Worm (Caenorhabditis elegans) whole organism, L1 larva: ENCODE data around the gene F32B6.4.

Experiments
- C16A3.4 ChIP-seq: fragments of 150-350 bp; optimal IDR thresholded peaks from 2 replicates; lab custom pipeline; 2014; ENCODE audit warnings: missing biosample characterization, missing genetic modification characterization
- C34B4.2 ChIP-seq: sonication (generic microtip); optimal IDR thresholded peaks from 2 replicates; lab custom pipeline; 2017; ENCODE audit warnings: mild to moderate bottlenecking, missing genetic modification characterization, missing compliant biosample characterization
- F16B12.6 ChIP-seq: fragments of 150-350 bp; optimal IDR thresholded peaks from 2 replicates; lab custom pipeline; 2014; ENCODE audit warnings: missing biosample characterization, missing genetic modification characterization
- ama-1 ChIP-seq: fragments of 150-350 bp; optimal IDR thresholded peaks from 2 replicates; lab custom pipeline; 2014
- blmp-1 ChIP-seq: fragments of 150-350 bp; optimal IDR thresholded peaks from 2 replicates; lab custom pipeline; 2014; ENCODE audit warnings: missing biosample characterization, missing genetic modification characterization
- ceh-63 ChIP-seq: fragments of 200-800 bp; sonication (Bioruptor generic); optimal IDR thresholded peaks from 2 replicates; lab custom pipeline; 2018; ENCODE audit warnings: mild to moderate bottlenecking, missing genetic modification characterization, missing compliant biosample characterization
- ceh-82 ChIP-seq, 3 experiments: fragments of 150-350 bp in 1 of 3; sonication (generic microtip) in 2 of 3; optimal IDR thresholded peaks; 2 replicates each; lab custom pipeline; 2014 to 2017; ENCODE audit warnings: missing biosample characterization in 3 of 3, missing genetic modification characterization in 3 of 3
- ceh-90 ChIP-seq: sonication (generic microtip); optimal IDR thresholded peaks from 2 replicates; lab custom pipeline; 2016; ENCODE audit warnings: missing genetic modification characterization, missing compliant biosample characterization
- dpl-1 ChIP-seq, 3 experiments: fragments of 150-350 bp in 2 of 3; sonication (generic microtip) in 1 of 3; optimal IDR thresholded peaks; 2 replicates each; lab custom pipeline; 2014 to 2017; ENCODE audit warnings: missing biosample characterization in 3 of 3, missing genetic modification characterization in 3 of 3, missing genetic modification reagents in 3 of 3
- efl-1 ChIP-seq, 4 experiments: fragments of 150-350 bp; optimal IDR thresholded peaks in 3 of 4; peaks in 1 of 4; 1 replicate in 1 of 4; 2 replicates in 3 of 4; lab custom pipeline; 2014; ENCODE audit warnings: missing biosample characterization in 2 of 4, missing genetic modification characterization in 2 of 4, missing genetic modification reagents in 2 of 4
- egl-27 ChIP-seq, 2 experiments: fragments of 150-350 bp in 1 of 2; sonication (generic microtip); optimal IDR thresholded peaks; 3 replicates each; lab custom pipeline; 2017 to 2018; ENCODE audit warnings: missing biosample characterization in 2 of 2, missing genetic modification characterization in 2 of 2, missing genetic modification reagents in 2 of 2
- elt-2 ChIP-seq: sonication (generic microtip); optimal IDR thresholded peaks from 2 replicates; lab custom pipeline; 2016; ENCODE audit warnings: missing genetic modification characterization, mild to moderate bottlenecking, inconsistent platforms, missing compliant biosample characterization, missing genetic modification reagents
- elt-3 ChIP-seq, 6 experiments: fragments of 150-350 bp in 1 of 6; sonication (generic microtip); optimal IDR thresholded peaks; 2 replicates each; lab custom pipeline; 2017 to 2018; ENCODE audit warnings: missing biosample characterization in 6 of 6, missing genetic modification characterization in 6 of 6, inconsistent platforms in 1 of 6
- fkh-4 ChIP-seq: sonication (generic microtip); optimal IDR thresholded peaks from 2 replicates; lab custom pipeline; 2016; ENCODE audit warnings: missing compliant biosample characterization, missing genetic modification characterization, borderline replicate concordance
- hpl-2 ChIP-seq: fragments of 150-350 bp; optimal IDR thresholded peaks from 2 replicates; lab custom pipeline; 2014; ENCODE audit warnings: missing biosample characterization, missing genetic modification reagents, missing genetic modification characterization
- isw-1 ChIP-seq: fragments of 200-800 bp; sonication (Bioruptor generic); IDR thresholded peaks from 2 replicates; pipeline ENCODE4 v1.3.6; 2022; ENCODE audit warnings: missing genetic modification characterization, missing compliant biosample characterization
- lin-13 ChIP-seq: fragments of 150-350 bp; optimal IDR thresholded peaks from 2 replicates; lab custom pipeline; 2014; ENCODE audit warnings: missing biosample characterization, missing genetic modification reagents, missing genetic modification characterization
- lin-15B ChIP-seq: fragments of 150-350 bp; sonication (generic microtip); optimal IDR thresholded peaks from 3 replicates; lab custom pipeline; 2014; ENCODE audit warnings: missing biosample characterization, missing genetic modification characterization
- lin-35 ChIP-seq, 2 experiments: fragments of 150-350 bp; optimal IDR thresholded peaks; 2 replicates each; lab custom pipeline; 2014; ENCODE audit warnings: missing biosample characterization in 2 of 2, missing genetic modification characterization in 2 of 2, missing genetic modification reagents in 2 of 2
- lir-3 ChIP-seq: sonication (generic microtip); optimal IDR thresholded peaks from 2 replicates; lab custom pipeline; 2016; ENCODE audit warnings: mild to moderate bottlenecking, missing genetic modification characterization, moderate library complexity, missing compliant biosample characterization; ENCODE audit not compliant: poor library complexity
- lsy-2 ChIP-seq, 2 experiments: fragments of 150-350 bp; optimal IDR thresholded peaks; 2 replicates each; lab custom pipeline; 2014; ENCODE audit warnings: missing biosample characterization in 2 of 2, missing genetic modification characterization in 2 of 2
- nhr-19 ChIP-seq: fragments of 200-800 bp; sonication (Bioruptor generic); conservative IDR thresholded peaks from 2 replicates; pipeline ENCODE4 v1.3.6; 2022; ENCODE audit warnings: missing genetic modification characterization, missing compliant biosample characterization
- nhr-20 ChIP-seq: sonication (generic microtip); optimal IDR thresholded peaks from 2 replicates; lab custom pipeline; 2016; ENCODE audit warnings: mild to moderate bottlenecking, missing genetic modification characterization, missing compliant biosample characterization
- nhr-28 ChIP-seq: fragments of 150-350 bp; optimal IDR thresholded peaks from 2 replicates; lab custom pipeline; 2014; ENCODE audit warnings: missing biosample characterization, missing genetic modification characterization
- nhr-77 ChIP-seq: fragments of 150-350 bp; optimal IDR thresholded peaks from 2 replicates; lab custom pipeline; 2014; ENCODE audit warnings: missing biosample characterization, missing genetic modification characterization
- nhr-84 ChIP-seq: sonication (generic microtip); optimal IDR thresholded peaks from 2 replicates; lab custom pipeline; 2017; ENCODE audit warnings: missing biosample characterization, missing genetic modification characterization
- nhr-90 ChIP-seq: sonication (generic microtip); optimal IDR thresholded peaks from 2 replicates; lab custom pipeline; 2016; ENCODE audit warnings: mild to moderate bottlenecking, missing genetic modification characterization, missing compliant biosample characterization; ENCODE audit not compliant: poor library complexity
- rnt-1 ChIP-seq: sonication (generic microtip); optimal IDR thresholded peaks from 2 replicates; lab custom pipeline; 2016; ENCODE audit warnings: mild to moderate bottlenecking, missing genetic modification characterization, moderate library complexity, missing compliant biosample characterization
- snu-23 ChIP-seq: sonication (generic microtip); optimal IDR thresholded peaks from 2 replicates; lab custom pipeline; 2016; ENCODE audit warnings: missing genetic modification characterization, missing compliant biosample characterization
- sptf-1 ChIP-seq: fragments of 150-350 bp; optimal IDR thresholded peaks from 2 replicates; lab custom pipeline; 2014; ENCODE audit warnings: missing biosample characterization, missing genetic modification characterization
- tlp-1 ChIP-seq: fragments of 150-350 bp; optimal IDR thresholded peaks from 2 replicates; lab custom pipeline; 2014; ENCODE audit warnings: missing biosample characterization, missing genetic modification characterization
- unc-30 ChIP-seq: sonication (generic microtip); optimal IDR thresholded peaks from 2 replicates; lab custom pipeline; 2017; ENCODE audit warnings: missing biosample characterization, missing genetic modification characterization
- unc-86 ChIP-seq: sonication (generic microtip); optimal IDR thresholded peaks from 2 replicates; lab custom pipeline; 2016; ENCODE audit warnings: missing genetic modification characterization, missing compliant biosample characterization
- xbp-1 ChIP-seq: sonication (generic microtip); optimal IDR thresholded peaks from 2 replicates; lab custom pipeline; 2016; ENCODE audit warnings: missing genetic modification characterization, missing compliant biosample characterization

F32B6.4 gene

DNA sequence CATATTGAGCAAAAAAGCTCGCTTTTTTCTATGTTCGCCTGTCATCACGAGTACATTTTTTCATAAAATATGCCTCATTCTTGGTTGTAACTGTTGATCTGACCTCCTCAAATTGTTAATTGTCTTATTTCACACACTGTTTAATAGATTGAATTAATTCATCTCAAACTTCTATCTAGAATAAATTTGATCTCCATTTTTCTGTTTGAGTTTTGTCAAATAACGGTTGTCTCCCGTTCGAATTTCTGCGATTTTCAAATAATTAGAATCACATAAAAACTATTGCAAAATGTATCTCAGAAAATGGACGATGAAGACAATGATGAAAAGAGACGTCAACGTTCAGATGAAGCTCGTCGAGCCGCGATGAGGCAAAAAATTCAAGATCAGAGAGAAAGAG, 29.9 kb downstream of the F32B6.4 start, which contains the start of gene K07F5.14:
Gene K07F5.14 (plus strand): TSS at position 301 of the 400 bp plus-strand sequence.
- TF ChIP-seq nhr-28 (no peak), nhr-19 (no peak), C34B4.2 (no peak), elt-3 (tag; optimal IDR thresholded peaks at IDR 0.05; lab: Kevin White, UChicago) (no peak)

DNA sequence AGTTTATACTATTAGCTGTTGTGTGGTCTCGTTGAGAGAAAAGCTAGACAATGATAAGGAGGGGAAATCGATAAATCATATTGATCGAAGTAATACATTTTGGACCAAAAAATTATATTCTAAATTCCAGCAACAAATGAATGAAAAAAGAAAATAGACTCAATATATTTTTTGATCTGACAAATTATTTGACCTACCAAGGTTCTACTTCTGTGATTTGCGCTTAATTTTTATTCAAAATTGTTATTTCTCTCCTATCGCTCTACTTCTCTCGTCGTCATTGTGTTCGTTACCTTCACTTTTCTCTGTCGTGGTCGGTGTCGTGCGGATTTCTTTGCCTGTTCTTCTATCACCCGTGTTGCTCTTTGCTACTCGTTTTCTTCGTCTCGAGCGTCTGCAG, 32.9 kb downstream of the F32B6.4 start:
- TF ChIP-seq elt-2 (tag; lab: Kevin White, UChicago) (no peak), ceh-63 (no peak), unc-30 (tag; lab: Kevin White, UChicago) (no peak), sptf-1 (tag; lab: Kevin White, UChicago) (no peak), fkh-4 (tag; lab: Kevin White, UChicago) (no peak), tlp-1 (tag; lab: Kevin White, UChicago) (no peak)
- TF ChIP-seq, all 84 proteins: peak for 0

DNA sequence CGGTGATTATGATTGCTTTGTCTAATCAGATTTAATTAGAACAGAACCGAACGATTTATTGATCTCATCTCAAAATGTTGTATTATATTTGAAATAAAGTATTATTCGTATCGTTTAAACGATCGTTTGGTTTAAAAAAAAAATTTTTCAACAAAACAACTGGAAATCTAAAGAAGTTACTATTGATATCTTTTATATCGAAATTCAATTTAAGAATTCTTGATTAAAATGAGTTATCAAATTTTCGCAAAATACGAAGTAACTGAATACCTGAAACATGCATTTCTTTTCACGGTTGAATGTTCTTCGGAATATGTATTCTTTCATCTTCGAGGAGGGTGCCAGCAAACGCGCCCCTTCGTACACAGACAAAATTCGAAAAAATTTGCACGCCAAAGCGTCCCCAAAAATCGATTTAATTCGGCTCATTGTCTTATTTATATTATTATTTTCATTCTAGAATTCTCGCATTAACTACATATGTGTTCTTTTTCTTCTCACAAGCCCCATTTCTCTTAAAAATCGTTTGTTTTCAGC, 33.8 kb downstream of the F32B6.4 start, which contains the start of gene npp-1:
Gene npp-1 (plus strand): TSS at position 537 of the 537 bp plus-strand sequence.
- TF ChIP-seq lin-35 (GFP tag; optimal IDR thresholded peaks at IDR 0.05; lab: Kevin White, UChicago) (peak; percentile 34 to 81), rnt-1 (tag; lab: Kevin White, UChicago) (peak; percentile 43), lir-3 (tag; lab: Kevin White, UChicago) (peak; percentile 46), snu-23 (GFP tag; lab: Kevin White, UChicago) (no peak), egl-27 (tag; optimal IDR thresholded peaks at IDR 0.05; lab: Kevin White, UChicago) (no peak), elt-3 (tag; optimal IDR thresholded peaks at IDR 0.05; lab: Kevin White, UChicago) (peak in 1 of 6 experiments; percentile 24), ama-1 (lab: Kevin White, UChicago) (no peak), lin-15B (tag; lab: Kevin White, UChicago) (peak; percentile 37), hpl-2 (GFP tag; lab: Kevin White, UChicago) (no peak), lin-13 (GFP tag; lab: Kevin White, UChicago) (peak; percentile 35), lsy-2 (tag; optimal IDR thresholded peaks at IDR 0.05; lab: Kevin White, UChicago) (peak in 1 of 2 experiments; percentile 70), nhr-90 (tag; lab: Kevin White, UChicago) (peak; percentile 17), dpl-1 (GFP tag; optimal IDR thresholded peaks at IDR 0.05; lab: Kevin White, UChicago) (peak; percentile 49 to 69 (median 49)), F16B12.6 (tag; lab: Kevin White, UChicago) (peak; percentile 9), xbp-1 (no peak), efl-1 (optimal IDR thresholded peaks at IDR 0.05; lab: Kevin White, UChicago) (peak; percentile 62 to 72), efl-1 (GFP tag; optimal IDR thresholded peaks at IDR 0.05 in 1 of 2; lab: Kevin White, UChicago) (peak; percentile 56 to 90), ceh-82 (tag; optimal IDR thresholded peaks at IDR 0.05; lab: Kevin White, UChicago) (peak in 1 of 3 experiments; percentile 20), isw-1 (peak; percentile 10; the same call in 1 of the 2 replicates), blmp-1 (tag; lab: Kevin White, UChicago) (peak; percentile 36), C16A3.4 (tag; lab: Kevin White, UChicago) (peak; percentile 79), nhr-20 (tag; lab: Kevin White, UChicago) (peak; percentile 37)

DNA sequence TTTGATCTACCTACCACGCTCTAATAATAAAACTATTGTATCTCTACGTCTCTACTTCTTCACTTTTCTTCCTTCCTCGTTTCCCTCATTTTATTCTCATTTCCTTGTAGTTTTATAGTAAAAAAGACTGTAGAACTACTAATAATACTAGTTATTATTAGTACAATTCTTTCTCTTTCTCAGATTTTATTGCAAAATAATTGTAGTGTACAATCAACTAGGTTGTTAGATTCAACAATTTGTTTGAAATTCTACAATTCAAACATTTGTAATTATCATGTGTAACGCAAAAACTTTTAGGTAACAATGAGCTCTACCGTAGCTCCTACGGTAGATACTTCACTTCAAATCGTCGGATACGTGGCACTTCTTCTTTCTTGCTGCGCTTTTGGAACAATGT, 36.1 kb downstream of the F32B6.4 start, which contains the start of gene K07F5.12:
Gene K07F5.12 (plus strand): TSS at position 301 of the 400 bp plus-strand sequence.
- TF ChIP-seq fkh-4 (tag; lab: Kevin White, UChicago) (no peak), ceh-90 (tag; lab: Kevin White, UChicago) (no peak), nhr-84 (tag; lab: Kevin White, UChicago) (no peak)
- TF ChIP-seq, all 84 proteins: peak for 0

DNA sequence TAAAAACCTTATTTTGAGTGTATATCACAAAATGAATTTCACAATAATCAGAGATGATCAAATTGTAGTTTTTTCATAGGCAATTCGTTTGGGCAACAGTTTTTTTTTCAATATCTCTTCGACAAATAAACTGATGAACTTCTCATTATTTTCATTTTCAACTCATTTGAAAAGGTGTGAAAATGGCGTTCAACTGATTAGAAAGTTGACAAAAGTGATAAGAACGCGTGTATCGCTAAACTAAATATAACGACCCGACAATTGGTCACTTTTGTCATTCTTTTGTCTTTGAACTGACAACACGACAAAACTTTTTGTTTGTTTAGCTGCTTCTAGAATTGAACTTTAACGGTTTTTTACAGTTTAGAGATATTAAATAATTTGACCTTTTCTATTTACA, 36.9 kb downstream of the F32B6.4 start:
- no peak for TF ChIP-seq nhr-77 (tag; lab: Kevin White, UChicago)
- TF ChIP-seq lir-3 (tag; lab: Kevin White, UChicago), result no peak
- TF ChIP-seq elt-2 (tag; lab: Kevin White, UChicago), result peak; percentile 5
- TF ChIP-seq efl-1 (optimal IDR thresholded peaks at IDR 0.05; lab: Kevin White, UChicago), result no peak
- no peak for TF ChIP-seq efl-1 (GFP tag; optimal IDR thresholded peaks at IDR 0.05 in 1 of 2; lab: Kevin White, UChicago)
- no peak for TF ChIP-seq unc-86 (tag; lab: Kevin White, UChicago)
- TF ChIP-seq xbp-1, result no peak
